Worm (Caenorhabditis elegans) whole organism, L1 larva: ENCODE measurements around the gene twk-34.
"Not testable (repeated sequence)": the region's sequence is repeated elsewhere in the genome, so short reads cannot be mapped to it uniquely, and the experiment has no call there.

ENCODE experiments used
- F16B12.6 ChIP-seq: fragments of 150-350 bp; optimal IDR thresholded peaks from 2 replicates; lab custom pipeline; 2014; ENCODE audit warnings: missing biosample characterization, missing genetic modification characterization
- Y116A8C.19 ChIP-seq: sonication (generic microtip); optimal IDR thresholded peaks from 2 replicates; lab custom pipeline; 2016; ENCODE audit warnings: missing compliant biosample characterization, missing genetic modification characterization, borderline replicate concordance
- aha-1 ChIP-seq: fragments of 150-350 bp; optimal IDR thresholded peaks from 2 replicates; lab custom pipeline; 2014; ENCODE audit warnings: missing biosample characterization, missing genetic modification characterization
- alr-1 ChIP-seq: fragments of 200-800 bp; sonication (Bioruptor generic); optimal IDR thresholded peaks from 2 replicates; lab custom pipeline; 2018; ENCODE audit warnings: borderline replicate concordance, mild to moderate bottlenecking, missing genetic modification characterization, missing compliant biosample characterization
- aly-2 ChIP-seq: fragments of 150-350 bp; optimal IDR thresholded peaks from 2 replicates; lab custom pipeline; 2014; ENCODE audit warnings: missing biosample characterization, missing genetic modification characterization
- ama-1 ChIP-seq: fragments of 150-350 bp; optimal IDR thresholded peaks from 2 replicates; lab custom pipeline; 2014
- blmp-1 ChIP-seq: fragments of 150-350 bp; optimal IDR thresholded peaks from 2 replicates; lab custom pipeline; 2014; ENCODE audit warnings: missing biosample characterization, missing genetic modification characterization
- ceh-63 ChIP-seq: fragments of 200-800 bp; sonication (Bioruptor generic); optimal IDR thresholded peaks from 2 replicates; lab custom pipeline; 2018; ENCODE audit warnings: mild to moderate bottlenecking, missing genetic modification characterization, missing compliant biosample characterization
- ceh-8 ChIP-seq: fragments of 200-800 bp; sonication (Bioruptor generic); optimal IDR thresholded peaks from 2 replicates; lab custom pipeline; 2018; ENCODE audit warnings: mild to moderate bottlenecking, missing genetic modification characterization, moderate library complexity, missing compliant biosample characterization
- ceh-82 ChIP-seq, 3 experiments: fragments of 150-350 bp in 1 of 3; sonication (generic microtip) in 2 of 3; optimal IDR thresholded peaks; 2 replicates each; lab custom pipeline; 2014 to 2017; ENCODE audit warnings: missing biosample characterization in 3 of 3, missing genetic modification characterization in 3 of 3
- ceh-90 ChIP-seq: sonication (generic microtip); optimal IDR thresholded peaks from 2 replicates; lab custom pipeline; 2016; ENCODE audit warnings: missing genetic modification characterization, missing compliant biosample characterization
- dsc-1 ChIP-seq: sonication (generic microtip); optimal IDR thresholded peaks from 2 replicates; lab custom pipeline; 2016; ENCODE audit warnings: mild to moderate bottlenecking, missing genetic modification characterization, missing compliant biosample characterization
- efl-1 ChIP-seq, 4 experiments: fragments of 150-350 bp; optimal IDR thresholded peaks in 3 of 4; peaks in 1 of 4; 1 replicate in 1 of 4; 2 replicates in 3 of 4; lab custom pipeline; 2014; ENCODE audit warnings: missing biosample characterization in 2 of 4, missing genetic modification characterization in 2 of 4, missing genetic modification reagents in 2 of 4
- egl-27 ChIP-seq, 2 experiments: fragments of 150-350 bp in 1 of 2; sonication (generic microtip); optimal IDR thresholded peaks; 3 replicates each; lab custom pipeline; 2017 to 2018; ENCODE audit warnings: missing biosample characterization in 2 of 2, missing genetic modification characterization in 2 of 2, missing genetic modification reagents in 2 of 2
- elt-3 ChIP-seq, 6 experiments: fragments of 150-350 bp in 1 of 6; sonication (generic microtip); optimal IDR thresholded peaks; 2 replicates each; lab custom pipeline; 2017 to 2018; ENCODE audit warnings: missing biosample characterization in 6 of 6, missing genetic modification characterization in 6 of 6, inconsistent platforms in 1 of 6
- hlh-17 ChIP-seq: fragments of 200-800 bp; sonication (Bioruptor generic); optimal IDR thresholded peaks from 2 replicates; lab custom pipeline; 2018; ENCODE audit warnings: missing genetic modification characterization, mild to moderate bottlenecking, missing compliant biosample characterization, moderate library complexity, borderline replicate concordance
- hlh-4 ChIP-seq: sonication (generic microtip); optimal IDR thresholded peaks from 2 replicates; lab custom pipeline; 2016; ENCODE audit warnings: mild to moderate bottlenecking, missing genetic modification characterization, missing compliant biosample characterization
- hpl-2 ChIP-seq: fragments of 150-350 bp; optimal IDR thresholded peaks from 2 replicates; lab custom pipeline; 2014; ENCODE audit warnings: missing biosample characterization, missing genetic modification reagents, missing genetic modification characterization
- lin-35 ChIP-seq, 2 experiments: fragments of 150-350 bp; optimal IDR thresholded peaks; 2 replicates each; lab custom pipeline; 2014; ENCODE audit warnings: missing biosample characterization in 2 of 2, missing genetic modification characterization in 2 of 2, missing genetic modification reagents in 2 of 2
- lin-39 ChIP-seq: fragments of 150-350 bp; optimal IDR thresholded peaks from 2 replicates; lab custom pipeline; 2014; ENCODE audit warnings: missing biosample characterization, missing genetic modification reagents, missing genetic modification characterization
- lir-3 ChIP-seq: sonication (generic microtip); optimal IDR thresholded peaks from 2 replicates; lab custom pipeline; 2016; ENCODE audit warnings: mild to moderate bottlenecking, missing genetic modification characterization, moderate library complexity, missing compliant biosample characterization; ENCODE audit not compliant: poor library complexity
- nhr-11 ChIP-seq: fragments of 150-350 bp; optimal IDR thresholded peaks from 2 replicates; lab custom pipeline; 2014; ENCODE audit warnings: missing biosample characterization, missing genetic modification characterization
- nhr-20 ChIP-seq: sonication (generic microtip); optimal IDR thresholded peaks from 2 replicates; lab custom pipeline; 2016; ENCODE audit warnings: mild to moderate bottlenecking, missing genetic modification characterization, missing compliant biosample characterization
- nhr-47 ChIP-seq: sonication (generic microtip); optimal IDR thresholded peaks from 2 replicates; lab custom pipeline; 2016; ENCODE audit warnings: mild to moderate bottlenecking, missing genetic modification characterization, moderate library complexity, missing compliant biosample characterization
- nhr-71 ChIP-seq: sonication (generic microtip); optimal IDR thresholded peaks from 2 replicates; lab custom pipeline; 2016; ENCODE audit warnings: mild to moderate bottlenecking, missing genetic modification characterization, moderate library complexity, missing compliant biosample characterization
- nhr-77 ChIP-seq: fragments of 150-350 bp; optimal IDR thresholded peaks from 2 replicates; lab custom pipeline; 2014; ENCODE audit warnings: missing biosample characterization, missing genetic modification characterization
- pax-3 ChIP-seq: fragments of 200-800 bp; sonication (Bioruptor generic); optimal IDR thresholded peaks from 2 replicates; lab custom pipeline; 2018; ENCODE audit warnings: mild to moderate bottlenecking, missing genetic modification characterization, moderate library complexity, missing compliant biosample characterization
- rnt-1 ChIP-seq: sonication (generic microtip); optimal IDR thresholded peaks from 2 replicates; lab custom pipeline; 2016; ENCODE audit warnings: mild to moderate bottlenecking, missing genetic modification characterization, moderate library complexity, missing compliant biosample characterization
- skn-1 ChIP-seq: fragments of 150-350 bp; optimal IDR thresholded peaks from 2 replicates; lab custom pipeline; 2014; ENCODE audit warnings: missing biosample characterization, missing genetic modification characterization
- snpc-4 ChIP-seq: fragments of 150-350 bp; optimal IDR thresholded peaks from 2 replicates; lab custom pipeline; 2014; ENCODE audit warnings: missing biosample characterization, missing genetic modification characterization
- sup-37 ChIP-seq: fragments of 200-800 bp; sonication (Bioruptor generic); optimal IDR thresholded peaks from 2 replicates; lab custom pipeline; 2018; ENCODE audit warnings: mild to moderate bottlenecking, missing genetic modification characterization, missing compliant biosample characterization
- tbx-2 ChIP-seq: sonication (generic microtip); optimal IDR thresholded peaks from 2 replicates; lab custom pipeline; 2016; ENCODE audit warnings: missing genetic modification characterization, missing compliant biosample characterization
- tlp-1 ChIP-seq: fragments of 150-350 bp; optimal IDR thresholded peaks from 2 replicates; lab custom pipeline; 2014; ENCODE audit warnings: missing biosample characterization, missing genetic modification characterization
- unc-30 ChIP-seq: sonication (generic microtip); optimal IDR thresholded peaks from 2 replicates; lab custom pipeline; 2017; ENCODE audit warnings: missing biosample characterization, missing genetic modification characterization
- unc-86 ChIP-seq: sonication (generic microtip); optimal IDR thresholded peaks from 2 replicates; lab custom pipeline; 2016; ENCODE audit warnings: missing genetic modification characterization, missing compliant biosample characterization
- zip-4 ChIP-seq: fragments of 200-800 bp; sonication (Bioruptor generic); optimal IDR thresholded peaks from 2 replicates; lab custom pipeline; 2018; ENCODE audit warnings: mild to moderate bottlenecking, missing genetic modification characterization, moderate library complexity, missing compliant biosample characterization

twk-34 gene

DNA sequence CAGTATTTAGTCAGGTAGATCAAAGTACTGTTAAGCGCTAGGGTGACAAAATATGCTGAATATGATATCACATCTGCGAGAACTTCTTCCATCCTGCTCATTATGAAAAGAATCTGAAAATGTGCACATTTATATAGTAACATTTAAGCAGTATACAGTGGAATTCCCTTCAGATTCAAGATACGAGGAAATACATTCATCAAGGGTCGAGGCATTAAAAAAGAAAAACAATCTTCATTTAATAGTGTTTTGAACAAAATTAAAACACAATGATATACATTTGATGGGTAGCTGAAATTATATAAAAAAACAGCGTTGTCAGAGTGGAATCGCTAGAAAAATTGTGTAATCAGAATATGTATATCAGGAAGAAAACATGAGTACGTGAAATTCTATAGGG lies 31.0 kb downstream of the twk-34 start, which contains the start of gene str-27:
Gene str-27, minus strand, starts transcription at position 101 of the 400 bp plus-strand sequence.
- TF ChIP-seq elt-3 (tag; optimal IDR thresholded peaks at IDR 0.05; lab: Kevin White, UChicago) (no peak), unc-30 (tag; lab: Kevin White, UChicago) (no peak), alr-1 (no peak), lir-3 (no peak), hlh-4 (tag; lab: Kevin White, UChicago) (no peak), nhr-71 (tag; lab: Kevin White, UChicago) (no peak), rnt-1 (tag; lab: Kevin White, UChicago) (no peak), lin-39 (tag; lab: Kevin White, UChicago) (no peak), hpl-2 (GFP tag; lab: Kevin White, UChicago) (no peak), hlh-17 (no peak)
- TF ChIP-seq, all 84 proteins: peak for 0

DNA sequence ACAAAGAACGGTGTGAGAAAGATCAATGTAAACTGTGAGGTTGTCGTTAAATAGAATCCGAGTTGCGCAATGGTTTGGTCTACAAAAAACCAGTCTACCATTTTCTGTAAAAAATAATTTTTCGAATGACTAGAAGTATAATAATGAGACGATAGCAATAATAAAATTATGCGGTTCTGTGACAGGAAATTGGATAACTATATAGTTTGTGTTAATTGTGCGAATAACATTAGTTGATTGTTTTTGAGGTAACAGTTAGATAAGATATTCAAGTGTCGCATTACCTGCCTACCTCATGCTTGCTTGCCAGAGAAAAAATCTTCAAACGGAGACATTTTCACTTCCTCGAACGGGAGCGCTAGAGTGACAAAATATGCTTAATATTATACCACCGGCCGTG lies 37.1 kb downstream of the twk-34 start, which contains the start of gene str-18:
Gene str-18, minus strand, starts transcription at position 101 of the 400 bp plus-strand sequence.
- TF ChIP-seq nhr-47 (tag; lab: Kevin White, UChicago) (no peak), efl-1 (optimal IDR thresholded peaks at IDR 0.05; lab: Kevin White, UChicago) (no peak), efl-1 (GFP tag; optimal IDR thresholded peaks at IDR 0.05 in 1 of 2; lab: Kevin White, UChicago) (no peak), ceh-82 (tag; optimal IDR thresholded peaks at IDR 0.05; lab: Kevin White, UChicago) (no peak), ama-1 (no peak), nhr-20 (no peak), hlh-17 (no peak), tlp-1 (tag; lab: Kevin White, UChicago) (no peak), pax-3 (no peak), rnt-1 (tag; lab: Kevin White, UChicago) (no peak), nhr-77 (tag; lab: Kevin White, UChicago) (no peak)

DNA sequence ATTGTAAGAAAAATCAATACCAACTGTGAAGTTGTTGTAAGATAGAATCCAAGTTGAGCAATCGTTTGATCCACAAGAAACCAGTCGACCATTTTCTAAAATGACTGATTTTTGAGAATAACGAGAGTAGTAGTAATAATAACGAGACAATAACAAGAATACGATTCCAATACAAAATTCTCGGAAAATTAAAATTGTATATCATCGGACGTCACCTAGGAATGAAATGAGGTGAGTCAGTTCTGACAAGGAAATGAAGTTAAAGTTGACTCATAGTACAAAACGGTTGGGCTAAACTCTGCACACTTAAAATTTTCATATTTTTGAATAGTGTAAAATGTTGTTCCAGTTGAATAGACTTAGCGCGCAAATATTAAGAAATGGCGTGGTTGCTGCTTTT lies 39.6 kb downstream of the twk-34 start, which contains the start of gene str-19:
Gene str-19, minus strand, starts transcription at position 101 of the 400 bp plus-strand sequence.
- TF ChIP-seq snpc-4 (tag; lab: Kevin White, UChicago); ceh-8 (GFP tag; lab: Kevin White, UChicago); unc-86: not testable (repeated sequence)

DNA sequence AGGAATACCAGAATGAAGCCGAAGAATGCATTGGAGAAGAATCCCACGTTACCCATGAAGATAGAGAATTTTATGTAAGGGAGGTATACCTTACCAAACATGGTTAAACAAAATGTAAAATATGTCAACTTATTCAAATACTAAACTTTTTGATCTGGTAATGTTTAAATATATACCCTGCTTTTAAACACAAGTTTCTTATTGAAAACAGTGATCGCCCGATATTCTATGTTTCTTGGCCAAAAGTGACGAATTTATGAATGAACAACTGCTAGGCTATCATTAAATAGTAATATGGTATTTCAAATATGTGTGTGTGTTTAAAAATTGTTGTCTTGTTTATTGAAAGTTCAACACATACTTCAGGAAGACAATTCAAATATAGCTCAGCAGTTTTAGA lies 43.6 kb downstream of the twk-34 start, which contains the start of gene T23D5.8:
Gene T23D5.8, minus strand, starts transcription at position 101 of the 400 bp plus-strand sequence.
- TF ChIP-seq lin-35 (GFP tag; optimal IDR thresholded peaks at IDR 0.05; lab: Kevin White, UChicago); tlp-1 (tag; lab: Kevin White, UChicago); ceh-63 (GFP tag; lab: Kevin White, UChicago): not testable (repeated sequence)

DNA sequence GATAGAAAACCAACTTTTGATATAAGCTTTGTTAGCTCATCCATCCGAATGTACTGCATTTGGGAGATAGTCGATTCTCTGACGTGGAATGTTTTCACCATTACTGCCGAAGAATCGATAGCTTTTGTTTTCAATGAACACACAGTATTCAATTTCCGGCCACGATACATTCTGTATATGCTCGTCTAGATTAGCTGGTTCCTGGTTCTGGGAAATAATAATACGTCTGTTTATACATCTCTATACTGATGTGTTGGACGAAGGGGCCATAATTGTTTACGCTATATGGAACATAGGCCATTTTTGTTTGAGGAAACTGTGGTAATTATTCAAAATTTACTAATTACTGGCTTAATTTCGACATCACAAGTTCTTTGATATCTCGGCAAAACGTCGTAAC lies 45.4 kb downstream of the twk-34 start, which contains the start of gene str-6:
Gene str-6, minus strand, starts transcription at position 101 of the 400 bp plus-strand sequence.
- TF ChIP-seq tbx-2 (tag; lab: Kevin White, UChicago) (no peak), sup-37 (no peak), aha-1 (no peak), zip-4 (no peak), lin-39 (tag; lab: Kevin White, UChicago) (no peak), Y116A8C.19 (tag; lab: Kevin White, UChicago) (no peak), nhr-11 (tag; lab: Kevin White, UChicago) (no peak), tlp-1 (tag; lab: Kevin White, UChicago) (no peak), aly-2 (tag; lab: Kevin White, UChicago) (no peak), egl-27 (tag; optimal IDR thresholded peaks at IDR 0.05; lab: Kevin White, UChicago) (no peak), alr-1 (no peak), nhr-47 (tag; lab: Kevin White, UChicago) (no peak), snpc-4 (tag; lab: Kevin White, UChicago) (no peak), dsc-1 (tag; lab: Kevin White, UChicago) (no peak), hlh-4 (tag; lab: Kevin White, UChicago) (no peak), ceh-90 (no peak), blmp-1 (tag; lab: Kevin White, UChicago) (no peak), skn-1 (tag; lab: Kevin White, UChicago) (no peak), lin-35 (GFP tag; optimal IDR thresholded peaks at IDR 0.05; lab: Kevin White, UChicago) (no peak), F16B12.6 (no peak)
